Fruit fly (Drosophila melanogaster) Kc167 (cell line): Measurements from ENCODE around the gene Pgant5.

Experiments used
- Myc ChIP-seq: fragments of >200 bp; optimal IDR thresholded peaks from 2 replicates; lab custom pipeline; 2017; ENCODE audit warnings: missing external identifiers
- Sin3A ChIP-seq: fragments of >200 bp; optimal IDR thresholded peaks from 2 replicates; lab custom pipeline; 2018; ENCODE audit warnings: missing external identifiers
- h ChIP-seq: fragments of >200 bp; optimal IDR thresholded peaks from 3 replicates; lab custom pipeline; 2018; ENCODE audit warnings: missing external identifiers
- insv ChIP-seq: fragments of >200 bp; optimal IDR thresholded peaks from 3 replicates; lab custom pipeline; 2018; ENCODE audit warnings: missing external identifiers
- psq ChIP-seq: fragments of >200 bp; optimal IDR thresholded peaks from 2 replicates; lab custom pipeline; 2017; ENCODE audit warnings: missing external identifiers
- ttk ChIP-seq: sonication (Bioruptor generic); optimal IDR thresholded peaks from 2 replicates; lab custom pipeline; 2017; ENCODE audit warnings: missing external identifiers

The Pgant5 gene

dm6 chr2L:5058094-5058493 lies 35.3 kb downstream of the Pgant5 start, which contains the start of gene Nepl3:
Gene Nepl3, minus strand, starts transcription at chr2L:5058248.
- no peak for TF ChIP-seq Sin3A
- TF ChIP-seq Myc (lab: Kevin White, UChicago), result no peak
- no peak for TF ChIP-seq ttk
- no peak for TF ChIP-seq h (lab: Kevin White, UChicago)
- TF ChIP-seq insv, result no peak
- no peak for TF ChIP-seq psq

dm6 chr2L:5055528-5055927 lies 37.9 kb downstream of the Pgant5 start:
- TF ChIP-seq psq (no peak), Myc (lab: Kevin White, UChicago) (no peak), ttk (no peak), insv (no peak), h (lab: Kevin White, UChicago) (no peak), Sin3A (no peak)

DNA sequence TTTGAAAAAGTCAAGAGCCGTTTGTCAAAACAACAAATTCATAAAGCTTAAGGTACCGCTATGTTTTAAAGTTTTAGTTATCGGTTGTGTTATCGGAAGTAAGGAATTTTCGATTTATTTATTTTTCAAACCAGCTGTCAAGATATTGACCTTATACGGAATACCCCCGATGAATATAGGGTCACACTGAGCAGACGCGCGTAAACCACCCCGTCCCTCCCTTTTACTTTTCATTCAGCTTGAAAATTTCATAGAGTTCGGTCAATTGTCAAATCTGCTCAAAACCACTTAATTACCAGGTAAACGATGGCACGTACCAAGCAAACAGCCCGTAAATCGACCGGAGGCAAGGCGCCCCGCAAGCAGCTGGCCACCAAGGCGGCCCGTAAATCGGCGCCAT lies 38.4 kb downstream of the Pgant5 start, which contains the start of the genes CG14036 and His3.3A:
Gene CG14036 (minus strand): TSS at position 64 of the 400 bp plus-strand sequence.
Gene His3.3A (plus strand): TSS at position 106 of the 400 bp plus-strand sequence.
- no peak for TF ChIP-seq Myc (lab: Kevin White, UChicago)
- TF ChIP-seq psq, result no peak
- TF ChIP-seq ttk, result no peak
- TF ChIP-seq insv, result no peak
- no peak for TF ChIP-seq Sin3A
- no peak for TF ChIP-seq h (lab: Kevin White, UChicago)

DNA sequence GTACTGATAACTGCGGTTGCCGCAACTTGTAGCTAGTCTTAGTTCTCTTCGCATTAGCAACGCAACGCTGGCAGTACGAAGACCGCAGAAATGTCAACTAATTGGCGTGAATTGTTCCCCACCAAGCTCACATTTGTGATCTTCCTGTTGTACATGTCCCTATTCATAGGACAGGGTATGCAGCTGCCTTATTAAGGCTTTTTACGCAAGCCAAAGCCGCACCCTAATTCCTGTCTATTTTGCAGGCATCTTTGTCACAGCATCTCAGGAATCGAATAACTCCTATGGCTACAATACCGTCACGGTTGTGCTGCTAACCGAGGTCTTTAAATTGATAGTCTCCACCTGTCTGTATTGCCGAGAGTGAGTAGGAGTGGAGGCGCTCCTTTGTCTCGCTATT lies 40.4 kb downstream of the Pgant5 start, which contains the start of gene eIF3h:
Gene eIF3h (minus strand): TSS at position 101 of the 400 bp plus-strand sequence.
- TF ChIP-seq insv (no peak), Sin3A (no peak), Myc (lab: Kevin White, UChicago) (no peak), h (lab: Kevin White, UChicago) (no peak), psq (no peak), ttk (no peak)

dm6 chr2L:5052367-5052914 lies 41.0 kb downstream of the Pgant5 start, which contains the start of gene senju:
Gene senju, plus strand, starts transcription at chr2L:5052843.
- TF ChIP-seq Myc (lab: Kevin White, UChicago) (no peak), ttk (no peak), insv (no peak), psq (no peak), h (lab: Kevin White, UChicago) (no peak), Sin3A (no peak)

DNA sequence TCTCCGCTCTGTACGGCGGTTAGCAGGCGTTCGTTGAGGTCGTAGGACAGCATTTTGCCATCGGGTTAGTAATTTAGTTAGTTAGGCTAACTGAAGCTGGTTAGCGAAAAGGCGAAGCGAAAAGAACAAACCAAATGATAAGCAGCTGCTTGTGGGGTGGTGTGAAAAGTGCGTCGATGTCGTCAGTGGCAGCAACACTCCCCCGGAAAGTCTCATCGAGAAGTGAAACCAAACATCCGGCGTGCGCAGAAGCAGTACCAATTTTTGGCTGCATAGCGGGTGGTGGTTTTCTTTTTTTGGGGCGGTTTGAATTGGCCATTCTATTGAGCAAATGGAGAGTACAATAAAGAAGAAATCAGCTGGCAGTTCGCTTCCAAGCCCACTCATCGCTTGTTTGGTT lies 42.6 kb downstream of the Pgant5 start, which contains the start of gene CG9121:
Gene CG9121 (minus strand): TSS at position 238 of the 400 bp plus-strand sequence.
- TF ChIP-seq psq (no peak), ttk (no peak), Myc (lab: Kevin White, UChicago) (no peak), insv (no peak), h (lab: Kevin White, UChicago) (no peak), Sin3A (no peak)

DNA sequence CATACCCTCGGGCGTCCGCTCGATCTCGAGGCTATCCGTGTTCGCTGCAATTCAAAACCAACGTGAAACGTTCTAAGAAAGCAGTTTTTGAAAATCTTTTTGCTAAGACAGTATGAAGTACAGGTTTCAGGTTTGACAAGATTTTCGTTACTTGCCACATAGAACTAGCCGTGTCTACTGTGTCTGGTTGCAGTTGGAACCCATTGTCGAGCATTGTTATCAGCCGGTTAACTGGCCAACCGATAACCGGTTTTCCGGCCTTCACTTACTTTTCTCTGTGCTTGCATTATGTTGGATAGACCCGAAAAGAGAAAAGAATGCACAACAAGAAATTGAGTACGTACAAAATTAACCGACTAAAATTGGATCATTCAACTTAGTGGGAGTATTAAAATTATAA lies 43.4 kb downstream of the Pgant5 start:
- TF ChIP-seq h (lab: Kevin White, UChicago), result no peak
- no peak for TF ChIP-seq insv
- TF ChIP-seq Sin3A, result no peak

DNA sequence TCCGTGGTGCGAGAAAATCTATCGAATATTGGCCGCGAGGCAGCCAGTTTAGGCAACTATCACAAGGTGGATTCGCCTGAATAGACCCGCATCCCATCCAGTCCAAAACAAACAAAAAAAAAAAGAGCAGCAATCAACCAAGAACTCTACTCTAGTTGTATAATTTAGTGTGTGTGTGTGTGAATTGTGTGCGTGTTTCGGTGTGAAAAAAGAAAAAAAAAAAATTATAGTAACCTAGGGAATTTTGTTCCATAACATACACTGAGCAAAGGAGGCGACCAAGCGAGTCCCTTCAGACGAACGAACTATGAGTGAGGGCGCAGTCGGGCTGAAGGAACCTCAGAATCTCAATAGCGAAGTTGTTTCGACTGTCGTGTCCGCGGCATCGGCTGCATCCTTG lies 47.1 kb downstream of the Pgant5 start:
- TF ChIP-seq Sin3A (no peak), ttk (no peak), psq (no peak), insv (no peak), h (lab: Kevin White, UChicago) (no peak), Myc (lab: Kevin White, UChicago) (no peak)

DNA sequence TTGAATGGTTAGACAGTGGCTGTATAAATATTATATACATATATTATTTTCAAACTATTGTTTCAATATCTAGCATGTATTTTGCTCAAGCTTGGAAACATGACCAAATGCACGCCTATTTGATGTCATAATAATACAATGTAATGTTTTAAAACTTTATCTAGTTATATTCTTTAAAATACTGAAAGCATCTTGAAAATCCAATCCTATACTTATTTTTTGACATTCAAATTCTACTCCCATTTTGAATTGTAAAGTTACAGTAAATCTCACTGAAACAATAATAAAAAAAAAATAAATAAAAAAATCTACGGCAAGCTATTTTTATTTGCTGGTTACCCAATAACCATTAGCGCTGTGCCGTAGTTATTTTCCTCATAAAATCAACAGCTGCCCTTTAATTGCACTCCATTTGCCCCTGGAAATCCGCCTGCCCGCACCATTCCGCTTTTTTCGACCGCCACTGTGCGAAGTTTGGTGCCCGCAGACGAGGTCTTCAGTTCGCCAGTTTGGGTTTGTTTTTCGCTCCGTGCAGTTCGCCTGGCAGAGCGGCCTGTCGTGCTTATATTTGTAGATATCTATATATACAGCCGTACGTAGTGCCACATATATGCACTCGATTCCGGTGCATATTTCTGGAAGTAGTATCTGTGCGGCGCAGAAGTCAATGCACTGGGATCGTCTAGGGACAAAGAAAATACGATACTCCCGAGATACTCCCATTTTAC lies 48.3 kb downstream of the Pgant5 start:
- TF ChIP-seq psq, result no peak
- no peak for TF ChIP-seq Sin3A
- TF ChIP-seq ttk, result no peak
- no peak for TF ChIP-seq h (lab: Kevin White, UChicago)
- no peak for TF ChIP-seq insv
- no peak for TF ChIP-seq Myc (lab: Kevin White, UChicago)

- TF ChIP-seq Myc (lab: Kevin White, UChicago) (no peak), h (lab: Kevin White, UChicago) (no peak), Sin3A (no peak), ttk (no peak), insv (no peak), psq (no peak)
Observed at dm6 chr2L:5044361-5044891, 49.0 kb downstream of the Pgant5 start, which contains the start of gene CG31650. Gene CG31650, minus strand, starts transcription at chr2L:5044712.

- TF ChIP-seq ttk (no peak), h (lab: Kevin White, UChicago) (no peak), Sin3A (no peak), Myc (lab: Kevin White, UChicago) (no peak), psq (no peak), insv (no peak)
Observed at dm6 chr2L:5043495-5044146, 49.8 kb downstream of the Pgant5 start.

dm6 chr2L:5043043-5043442 lies 50.3 kb downstream of the Pgant5 start, which contains the start of the genes CG33995, CG44000 and CG44001:
Gene CG33995, plus strand, starts transcription at chr2L:5043270.
Gene CG44000, plus strand, starts transcription at chr2L:5043270.
Gene CG44001, plus strand, starts transcription at chr2L:5043270.
- TF ChIP-seq Myc (lab: Kevin White, UChicago) (no peak), Sin3A (no peak), ttk (no peak), psq (no peak), h (lab: Kevin White, UChicago) (no peak), insv (no peak)
